Worm (Caenorhabditis elegans): Measurements from ENCODE around the gene Y49E10.4.
A peak's percentile ranks its signal among the peaks of the same experiment; 100 is the strongest.

Y49E10.4 gene

DNA sequence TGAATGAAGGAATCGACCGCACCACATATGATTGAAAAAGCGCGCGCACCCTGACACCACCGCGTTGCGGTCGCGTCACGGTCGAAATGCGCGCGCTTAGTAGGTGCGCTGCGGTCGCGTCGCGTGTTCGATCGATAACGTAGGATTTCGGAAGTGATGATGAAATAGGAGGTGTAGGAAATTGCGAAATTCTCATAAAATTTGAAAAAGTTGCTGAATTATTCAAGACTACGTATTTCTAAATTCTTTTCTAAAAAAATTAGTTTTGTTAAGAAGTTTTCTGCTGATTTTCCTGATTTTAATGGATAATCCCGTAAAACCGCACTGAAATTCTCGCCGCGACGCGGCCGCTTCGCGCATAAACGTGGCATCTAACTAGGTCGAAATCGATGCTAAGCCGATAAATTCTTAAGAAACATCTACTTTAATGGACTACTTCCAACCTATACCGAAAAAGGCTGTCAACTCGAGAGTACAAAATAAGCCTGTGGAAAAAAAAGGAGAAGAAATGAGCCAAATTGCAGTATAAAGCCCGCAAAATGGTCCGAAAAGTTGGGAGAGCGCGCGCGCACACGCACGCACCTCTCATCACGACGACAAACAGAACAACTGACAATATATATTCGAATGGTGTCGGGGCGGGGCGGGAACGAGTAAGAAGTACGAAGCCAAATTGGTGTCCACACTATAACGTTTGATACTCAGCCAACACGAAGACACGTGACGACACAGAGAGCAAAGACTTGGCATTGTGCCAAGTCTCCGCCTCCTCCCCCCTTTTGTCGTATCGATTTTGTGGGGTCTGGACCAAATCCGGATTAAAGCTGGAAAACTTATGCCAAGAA, 14.9 kb downstream of the Y49E10.4 start, which contains the start of gene his-72:
Gene his-72 (minus strand): TSS at position 589 of the 845 bp plus-strand sequence.
- TF ChIP-seq ceh-88 (GFP tag; IDR thresholded peaks at IDR 0.05) (0 out of 2 replicates have a peak, but pooled peaks have one; percentile 17), fkh-10 (GFP tag; optimal IDR thresholded peaks at IDR 0.05) (no peak), nhr-19 (GFP tag; conservative IDR thresholded peaks at IDR 0.05) (peak; percentile 64), F16B12.6 (tag; optimal IDR thresholded peaks at IDR 0.05) (peak; percentile 17), jun-1 (tag; optimal IDR thresholded peaks at IDR 0.05) (peak; percentile 6), pag-3 (tag; optimal IDR thresholded peaks at IDR 0.05; ENCODE audit: borderline replicate concordance, insufficient read depth) (no peak), snpc-4 (tag; optimal IDR thresholded peaks at IDR 0.05) (no peak), egl-13 (tag; optimal IDR thresholded peaks at IDR 0.05) (peak; percentile 25), lin-13 (GFP tag; optimal IDR thresholded peaks at IDR 0.05) (peak; percentile 59), elt-3 (tag; optimal IDR thresholded peaks at IDR 0.05) (peak in 1 of 6 experiments; percentile 2), mdl-1 (tag; optimal IDR thresholded peaks at IDR 0.05) (peak; percentile 42 to 47), rnt-1 (tag; optimal IDR thresholded peaks at IDR 0.05) (peak; percentile 51), mab-9 (GFP tag; IDR thresholded peaks at IDR 0.05) (0 out of 2 replicates have a peak, but pooled peaks have one; percentile 33), lin-35 (GFP tag; optimal IDR thresholded peaks at IDR 0.05) (peak; percentile 46 to 63), nhr-71 (tag; optimal IDR thresholded peaks at IDR 0.05) (peak; percentile 71), unc-130 (tag; optimal IDR thresholded peaks at IDR 0.05) (peak; percentile 23), vab-15 (tag; optimal IDR thresholded peaks at IDR 0.05) (peak; percentile 56), grh-1 (GFP tag; IDR thresholded peaks at IDR 0.05) (peak; percentile 38; the same call in 1 of the 2 replicates), sox-4 (tag; optimal IDR thresholded peaks at IDR 0.05) (no peak), nhr-85 (tag) (peak; percentile 80), lsy-2 (tag; optimal IDR thresholded peaks at IDR 0.05) (peak; percentile 47 to 53), swsn-7 (tag; optimal IDR thresholded peaks at IDR 0.05) (peak; percentile 40), dpl-1 (GFP tag; optimal IDR thresholded peaks at IDR 0.05) (peak; percentile 41 to 62 (median 50)), ztf-11 (tag; optimal IDR thresholded peaks at IDR 0.05) (peak in 1 of 2 experiments; percentile 60), nhr-47 (tag; optimal IDR thresholded peaks at IDR 0.05) (peak; percentile 66), unc-86 (tag; optimal IDR thresholded peaks at IDR 0.05) (peak; percentile 54), C16A3.4 (tag; optimal IDR thresholded peaks at IDR 0.05) (no peak), lir-3 (tag; optimal IDR thresholded peaks at IDR 0.05; ENCODE audit: poor library complexity) (peak; percentile 13), isw-1 (GFP tag; IDR thresholded peaks at IDR 0.05) (peak; percentile 36), tbx-2 (tag; optimal IDR thresholded peaks at IDR 0.05) (peak; percentile 48), snu-23 (GFP tag; optimal IDR thresholded peaks at IDR 0.05) (peak; percentile 33), fkh-4 (tag; optimal IDR thresholded peaks at IDR 0.05; ENCODE audit: borderline replicate concordance) (no peak), nhr-90 (tag; optimal IDR thresholded peaks at IDR 0.05; ENCODE audit: poor library complexity) (peak; percentile 29), efl-1 (optimal IDR thresholded peaks at IDR 0.05) (peak; percentile 43 to 56), efl-1 (GFP tag; optimal IDR thresholded peaks at IDR 0.05 in 1 of 2) (peak; percentile 54 to 89), dsc-1 (tag; optimal IDR thresholded peaks at IDR 0.05) (peak; percentile 48), xbp-1 (tag; optimal IDR thresholded peaks at IDR 0.05) (peak; percentile 29), mep-1 (tag; optimal IDR thresholded peaks at IDR 0.05) (peak; percentile 40), nhr-20 (tag; optimal IDR thresholded peaks at IDR 0.05) (peak; percentile 41), ama-1 (optimal IDR thresholded peaks at IDR 0.05) (no peak), mef-2 (tag; optimal IDR thresholded peaks at IDR 0.05) (no peak), Y116A8C.19 (tag; optimal IDR thresholded peaks at IDR 0.05; ENCODE audit: borderline replicate concordance) (no peak), zip-4 (GFP tag; optimal IDR thresholded peaks at IDR 0.05) (peak; percentile 7), elt-2 (tag; optimal IDR thresholded peaks at IDR 0.05) (peak; percentile 31), pax-3 (tag; optimal IDR thresholded peaks at IDR 0.05) (peak; percentile 46), fkh-8 (tag; optimal IDR thresholded peaks at IDR 0.05) (peak; percentile 68), lin-14 (GFP tag; optimal IDR thresholded peaks at IDR 0.05) (peak; percentile 85), unc-30 (tag; optimal IDR thresholded peaks at IDR 0.05) (no peak), ztf-4 (tag; optimal IDR thresholded peaks at IDR 0.05) (peak; percentile 67), ceh-82 (tag; optimal IDR thresholded peaks at IDR 0.05) (peak in 2 of 3 experiments; percentile 56 to 75)

Data from whole organism, L1 larva.